Fruit fly (Drosophila melanogaster) whole organism, prepupa: Measurements from ENCODE around the gene CG14507.

Experiments
- CG10669 ChIP-seq: fragments of 200-800 bp; sonication (Bioruptor generic); optimal IDR thresholded peaks from 3 replicates; lab custom pipeline; 2018; ENCODE audit warnings: missing biosample characterization, mild to moderate bottlenecking, missing genetic modification characterization, moderate library complexity
- CG11762 ChIP-seq: fragments of 200-800 bp; sonication (Bioruptor generic); optimal IDR thresholded peaks from 3 replicates; lab custom pipeline; 2016; ENCODE audit warnings: missing biosample characterization, missing genetic modification characterization; ENCODE audit not compliant: insufficient read depth
- CG11902 ChIP-seq: fragments of 200-800 bp; sonication (Bioruptor generic); optimal IDR thresholded peaks from 3 replicates; lab custom pipeline; 2016; ENCODE audit warnings: missing biosample characterization, missing genetic modification characterization
- CG15336 ChIP-seq: fragments of 200-800 bp; sonication (Bioruptor generic); IDR thresholded peaks from 2 replicates; pipeline ENCODE4 v1.3.6; 2022; ENCODE audit warnings: missing biosample characterization, missing genetic modification characterization
- CG1621 ChIP-seq: fragments of 200-800 bp; sonication (Bioruptor generic); optimal IDR thresholded peaks from 3 replicates; lab custom pipeline; 2018; ENCODE audit warnings: missing biosample characterization, mild to moderate bottlenecking, missing genetic modification characterization
- CG16779 ChIP-seq: fragments of 200-800 bp; sonication (Bioruptor generic); optimal IDR thresholded peaks from 3 replicates; lab custom pipeline; 2017; ENCODE audit warnings: missing biosample characterization, mild to moderate bottlenecking, missing genetic modification characterization
- CG3032 ChIP-seq: fragments of 200-800 bp; optimal IDR thresholded peaks from 2 replicates; lab custom pipeline; 2019; ENCODE audit warnings: missing biosample characterization, mild to moderate bottlenecking, missing genetic modification characterization, moderate library complexity
- CG32006 ChIP-seq: fragments of 200-800 bp; sonication (Bioruptor generic); optimal IDR thresholded peaks from 3 replicates; lab custom pipeline; 2017; ENCODE audit warnings: missing biosample characterization, mild to moderate bottlenecking, missing genetic modification characterization
- CG34406 ChIP-seq: fragments of 200-800 bp; sonication (Bioruptor generic); optimal IDR thresholded peaks from 3 replicates; lab custom pipeline; 2016; ENCODE audit warnings: missing biosample characterization, missing genetic modification characterization
- CG3919 ChIP-seq: fragments of 200-800 bp; sonication (Bioruptor generic); optimal IDR thresholded peaks from 3 replicates; lab custom pipeline; 2016; ENCODE audit warnings: missing biosample characterization, missing genetic modification characterization
- CG4318 ChIP-seq: fragments of 200-800 bp; sonication (Bioruptor generic); optimal IDR thresholded peaks from 3 replicates; lab custom pipeline; 2017; ENCODE audit warnings: missing biosample characterization, mild to moderate bottlenecking, missing genetic modification characterization
- CG6808 ChIP-seq: fragments of 200-800 bp; sonication (Bioruptor generic); optimal IDR thresholded peaks from 3 replicates; lab custom pipeline; 2017; ENCODE audit warnings: missing biosample characterization, missing genetic modification characterization, mild to moderate bottlenecking, moderate library complexity, missing genetic modification reagents
- CG6854 ChIP-seq: fragments of 200-800 bp; sonication (Bioruptor generic); optimal IDR thresholded peaks from 2 replicates; lab custom pipeline; 2017; ENCODE audit warnings: missing biosample characterization, mild to moderate bottlenecking, missing genetic modification characterization
- CG7368 ChIP-seq: fragments of 200-800 bp; sonication (Bioruptor generic); optimal IDR thresholded peaks from 3 replicates; lab custom pipeline; 2016; ENCODE audit warnings: missing biosample characterization, missing genetic modification characterization
- CG8632 ChIP-seq: fragments of 200-800 bp; sonication (Bioruptor generic); optimal IDR thresholded peaks from 3 replicates; lab custom pipeline; 2016; ENCODE audit warnings: missing biosample characterization, missing genetic modification characterization
- CG9139 ChIP-seq: fragments of 200-800 bp; sonication (Bioruptor generic); optimal IDR thresholded peaks from 3 replicates; lab custom pipeline; 2017; ENCODE audit warnings: missing biosample characterization, mild to moderate bottlenecking, missing genetic modification characterization
- Eip75B ChIP-seq: fragments of 200-800 bp; sonication (Bioruptor generic); optimal IDR thresholded peaks from 3 replicates; lab custom pipeline; 2016; ENCODE audit warnings: missing biosample characterization, missing genetic modification characterization
- Eip78C ChIP-seq: fragments of 200-800 bp; sonication (Bioruptor generic); peaks from one replicate; lab custom pipeline; 2016; ENCODE audit warnings: missing biosample characterization, missing genetic modification characterization
- Ets21C ChIP-seq: fragments of 200-800 bp; sonication (Bioruptor generic); optimal IDR thresholded peaks from 3 replicates; lab custom pipeline; 2016; ENCODE audit warnings: missing biosample characterization, missing genetic modification characterization
- Ets96B ChIP-seq: fragments of 200-800 bp; optimal IDR thresholded peaks from 2 replicates; lab custom pipeline; 2019; ENCODE audit warnings: missing biosample characterization, mild to moderate bottlenecking, missing genetic modification characterization, moderate library complexity
- Gug ChIP-seq: fragments of 200-800 bp; sonication (Bioruptor generic); IDR thresholded peaks from 2 replicates; pipeline ENCODE4 v1.3.6; 2022; ENCODE audit warnings: missing biosample characterization, missing genetic modification characterization
- Hr38 ChIP-seq: sonication (Bioruptor generic); optimal IDR thresholded peaks from 2 replicates; lab custom pipeline; 2016; ENCODE audit warnings: missing biosample characterization, missing genetic modification characterization
- Hr39 ChIP-seq: fragments of 200-800 bp; sonication (Bioruptor generic); optimal IDR thresholded peaks from 2 replicates; lab custom pipeline; 2016; ENCODE audit warnings: missing biosample characterization, missing genetic modification characterization
- Hr4 ChIP-seq: fragments of 200-800 bp; sonication (Bioruptor generic); optimal IDR thresholded peaks from 3 replicates; lab custom pipeline; 2016; ENCODE audit warnings: missing biosample characterization, missing genetic modification characterization
- Lpt ChIP-seq: fragments of 200-800 bp; sonication (Bioruptor generic); optimal IDR thresholded peaks from 3 replicates; lab custom pipeline; 2016; ENCODE audit warnings: missing biosample characterization, missing genetic modification characterization
- Met ChIP-seq: fragments of 200-800 bp; sonication (Bioruptor generic); optimal IDR thresholded peaks from 3 replicates; lab custom pipeline; 2016; ENCODE audit warnings: missing biosample characterization, missing genetic modification characterization
- OdsH ChIP-seq: fragments of 200-800 bp; sonication (Bioruptor generic); optimal IDR thresholded peaks from 3 replicates; lab custom pipeline; 2016; ENCODE audit warnings: missing biosample characterization, missing genetic modification characterization
- Smox ChIP-seq: fragments of 200-800 bp; sonication (Bioruptor generic); optimal IDR thresholded peaks from 3 replicates; lab custom pipeline; 2016; ENCODE audit warnings: missing biosample characterization, missing genetic modification characterization
- Sox14 ChIP-seq: fragments of 200-800 bp; sonication (Bioruptor generic); optimal IDR thresholded peaks from 3 replicates; lab custom pipeline; 2016; ENCODE audit warnings: missing biosample characterization, missing genetic modification characterization
- achi ChIP-seq: fragments of 200-800 bp; sonication (Bioruptor generic); optimal IDR thresholded peaks from 3 replicates; lab custom pipeline; 2016; ENCODE audit warnings: missing biosample characterization, missing genetic modification characterization
- acj6 ChIP-seq: fragments of 200-800 bp; sonication (Bioruptor generic); optimal IDR thresholded peaks from 3 replicates; lab custom pipeline; 2016; ENCODE audit warnings: missing biosample characterization, missing genetic modification characterization
- cyc ChIP-seq: fragments of 200-800 bp; sonication (Bioruptor generic); optimal IDR thresholded peaks from 3 replicates; lab custom pipeline; 2016; ENCODE audit warnings: missing biosample characterization, missing genetic modification characterization
- dsx ChIP-seq: fragments of 200-800 bp; optimal IDR thresholded peaks from 3 replicates; lab custom pipeline; 2019; ENCODE audit warnings: missing biosample characterization, mild to moderate bottlenecking, missing genetic modification characterization, moderate library complexity; ENCODE audit not compliant: poor library complexity, severe bottlenecking
- esn ChIP-seq: fragments of 200-800 bp; sonication (Bioruptor generic); optimal IDR thresholded peaks from 2 replicates; lab custom pipeline; 2016; ENCODE audit warnings: missing biosample characterization, mild to moderate bottlenecking, missing genetic modification characterization, moderate library complexity
- fkh ChIP-seq: fragments of 200-800 bp; sonication (Bioruptor generic); optimal IDR thresholded peaks from 3 replicates; lab custom pipeline; 2017; ENCODE audit warnings: missing biosample characterization, mild to moderate bottlenecking, missing genetic modification characterization, moderate library complexity
- lz ChIP-seq: fragments of 200-800 bp; sonication (Bioruptor generic); optimal IDR thresholded peaks from 3 replicates; lab custom pipeline; 2016; ENCODE audit warnings: missing biosample characterization, missing genetic modification characterization
- net ChIP-seq: fragments of 200-800 bp; sonication (Bioruptor generic); optimal IDR thresholded peaks from 3 replicates; lab custom pipeline; 2016; ENCODE audit warnings: missing biosample characterization, missing genetic modification characterization
- salr ChIP-seq, 2 experiments: fragments of 200-800 bp; sonication (Bioruptor generic); optimal IDR thresholded peaks; 3 replicates each; lab custom pipeline; 2016 to 2018; ENCODE audit warnings: missing biosample characterization in 2 of 2, missing genetic modification characterization in 2 of 2, mild to moderate bottlenecking in 1 of 2
- ss ChIP-seq, 2 experiments: fragments of 200-800 bp; sonication (Bioruptor generic); optimal IDR thresholded peaks; 2 replicates in 1 of 2; 3 replicates in 1 of 2; lab custom pipeline; 2017 to 2018; ENCODE audit warnings: mild to moderate bottlenecking in 2 of 2, missing biosample characterization in 2 of 2, missing genetic modification characterization in 2 of 2, moderate library complexity in 1 of 2
- svp ChIP-seq: fragments of 200-800 bp; sonication (Bioruptor generic); peaks from one replicate; lab custom pipeline; 2016; ENCODE audit warnings: missing biosample characterization, missing genetic modification characterization

The CG14507 gene

DNA sequence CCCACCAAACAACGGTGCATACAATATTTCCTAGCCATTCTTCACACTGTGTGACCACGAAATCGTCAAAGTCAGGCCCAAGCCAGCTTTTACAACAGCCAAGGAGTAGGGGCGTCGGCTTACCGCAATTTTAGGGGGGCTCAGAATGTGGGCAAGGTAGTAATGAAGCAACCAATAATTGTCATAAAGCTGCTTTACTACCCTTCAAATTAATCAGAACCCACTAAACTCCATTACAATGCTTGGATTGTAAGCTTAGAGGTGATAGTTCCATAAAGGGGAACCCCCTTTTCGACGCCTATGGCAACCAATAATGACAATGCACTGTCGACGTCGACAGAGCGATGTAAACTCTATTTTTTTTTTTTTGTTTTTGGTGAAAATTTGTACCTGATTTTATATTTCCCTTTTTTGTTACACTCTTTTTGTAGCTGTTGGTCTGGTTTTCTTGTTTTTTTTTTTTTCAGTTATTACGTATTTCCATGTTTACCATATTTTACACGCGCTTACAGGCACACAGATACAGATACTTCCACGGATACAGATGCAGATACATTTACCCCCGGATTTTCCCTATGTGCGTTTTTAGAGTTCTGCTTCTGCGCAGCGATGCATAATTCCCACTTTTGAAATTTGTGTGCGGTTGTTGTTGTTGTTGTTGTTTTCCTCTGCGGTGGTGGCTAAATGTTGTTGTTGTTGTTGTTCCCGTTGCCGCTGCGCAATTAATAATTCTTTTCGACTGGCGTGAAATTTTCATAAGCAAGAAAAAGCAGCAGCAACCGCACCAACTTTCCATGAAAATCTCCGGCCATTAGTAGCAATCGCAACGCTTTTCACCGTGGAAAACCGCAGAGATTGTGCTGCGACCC is 22.7 kb downstream of the CG14507 start (continued):
- TF ChIP-seq CG3032 (tag; lab: Kevin White, UChicago) (peak; percentile 55), CG6854 (GFP tag; lab: Kevin White, UChicago) (no peak), CG32006 (GFP tag; lab: Kevin White, UChicago) (peak; percentile 86), CG34406 (GFP tag; lab: Kevin White, UChicago) (no peak), Gug (GFP tag; lab: Robert Waterston, UW) (peak; percentile 45; the same call in 1 of the 2 replicates), CG11762 (GFP tag; lab: Kevin White, UChicago) (no peak), CG15336 (GFP tag; lab: Robert Waterston, UW) (peak; percentile 79), CG4318 (GFP tag; lab: Kevin White, UChicago) (peak; percentile 73), acj6 (GFP tag; lab: Kevin White, UChicago) (peak; percentile 54), CG10669 (GFP tag; lab: Kevin White, UChicago) (peak; percentile 20), CG7368 (GFP tag; lab: Kevin White, UChicago) (peak; percentile 15), Eip78C (peak; percentile 89), CG3919 (GFP tag; lab: Kevin White, UChicago) (peak; percentile 56), Smox (GFP tag; lab: Kevin White, UChicago) (no peak), Lpt (GFP tag; lab: Kevin White, UChicago) (peak; percentile 46), CG1621 (tag; lab: Kevin White, UChicago) (peak; percentile 12), Ets96B (tag; lab: Kevin White, UChicago) (peak; percentile 47), Sox14 (peak; percentile 27), Hr4 (GFP tag; lab: Kevin White, UChicago) (peak; percentile 85), salr (GFP tag; optimal IDR thresholded peaks at IDR 0.05; lab: Kevin White, UChicago) (peak in 1 of 2 experiments; percentile 58), ss (GFP tag; optimal IDR thresholded peaks at IDR 0.05; lab: Kevin White, UChicago) (peak in 1 of 2 experiments; percentile 35)

dm6 chr3R:29204033-29204432 is 23.5 kb downstream of the CG14507 start, which contains the start of gene Cyt-c1L:
Cyt-c1L (minus strand) TSS chr3R:29204133.
- TF ChIP-seq lz (GFP tag; lab: Kevin White, UChicago) (no peak), acj6 (GFP tag; lab: Kevin White, UChicago) (no peak), CG1621 (tag; lab: Kevin White, UChicago) (no peak), CG8632 (no peak), net (GFP tag; lab: Kevin White, UChicago) (no peak), achi (GFP tag; lab: Kevin White, UChicago) (no peak), Ets21C (GFP tag; lab: Kevin White, UChicago) (no peak), CG3032 (tag; lab: Kevin White, UChicago) (no peak), dsx (no peak), Eip78C (no peak)

DNA sequence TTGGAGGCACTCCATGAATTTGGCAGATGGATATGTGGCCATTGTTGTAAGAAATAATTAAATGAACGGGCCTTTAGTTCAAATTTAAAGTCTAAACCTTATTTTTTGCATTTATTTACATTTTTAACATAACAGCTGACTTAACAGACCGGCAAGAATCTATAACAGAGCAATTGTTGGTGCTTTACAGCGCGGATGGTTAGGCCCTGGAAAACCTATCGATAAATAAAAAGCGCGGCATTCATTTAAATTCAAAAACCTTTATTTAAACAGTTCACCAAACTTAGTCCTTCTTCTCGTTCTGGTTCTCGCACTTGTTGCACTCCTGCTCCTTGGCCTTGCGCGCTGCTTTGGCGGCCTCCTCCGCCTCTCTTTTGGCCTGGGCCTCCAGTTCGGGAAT is 25.1 kb downstream of the CG14507 start, which contains the start of gene Mesh1:
Gene Mesh1, minus strand, starts transcription at position 108 of the 400 bp plus-strand sequence.
- TF ChIP-seq Met (GFP tag; lab: Kevin White, UChicago) = no peak
- TF ChIP-seq fkh (GFP tag; lab: Kevin White, UChicago) = peak; percentile 13

DNA sequence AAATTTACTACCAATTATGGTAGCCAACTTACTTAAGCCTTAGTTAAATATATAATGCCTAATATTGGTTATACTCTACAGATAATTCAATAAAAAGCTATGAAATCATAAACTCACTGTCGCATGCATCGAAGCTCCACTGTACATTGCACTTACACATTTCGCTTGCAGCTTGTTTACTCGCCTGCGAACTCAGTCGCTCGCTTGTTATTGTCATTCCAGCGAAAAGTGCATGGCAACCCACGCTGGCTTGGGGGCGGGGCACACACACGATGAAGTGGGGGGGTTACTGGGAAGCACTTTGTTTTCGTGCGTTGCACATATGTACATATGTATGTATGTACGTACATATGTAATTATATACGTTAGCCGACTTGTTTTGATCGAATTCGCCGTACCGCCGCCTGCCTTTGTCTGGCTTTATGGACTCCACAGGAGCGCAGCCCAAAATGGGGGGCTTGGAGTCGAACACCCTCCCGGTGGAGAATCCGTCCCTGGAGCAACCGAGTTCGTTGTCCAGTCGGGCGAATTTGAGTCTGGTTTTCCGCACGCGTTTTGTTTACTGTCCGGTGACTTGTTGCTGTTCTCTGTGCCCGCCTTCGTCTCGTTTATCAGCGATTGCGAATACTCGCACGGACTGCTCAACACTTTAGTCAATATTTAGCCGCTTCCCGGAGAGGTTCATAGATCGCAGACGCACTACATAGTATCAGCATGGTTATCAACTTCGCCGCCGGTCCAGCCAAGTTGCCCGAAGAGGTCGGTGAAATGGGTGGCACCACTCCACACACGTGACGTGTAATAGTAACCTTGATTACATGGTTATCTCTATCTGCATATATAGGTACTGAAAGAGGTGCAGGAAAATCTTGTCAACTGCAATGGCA is 27.5 kb downstream of the CG14507 start, which contains the start of gene CG11899:
Gene CG11899, plus strand, starts transcription at position 648 of the 887 bp plus-strand sequence.
- TF ChIP-seq CG9139 (GFP tag; lab: Kevin White, UChicago) (peak; percentile 59), CG3032 (tag; lab: Kevin White, UChicago) (peak; percentile 56), svp (GFP tag; lab: Kevin White, UChicago) (peak; percentile 98), ss (GFP tag; optimal IDR thresholded peaks at IDR 0.05; lab: Kevin White, UChicago) (peak; percentile 75 to 89), CG4318 (GFP tag; lab: Kevin White, UChicago) (peak; percentile 26), Eip75B (GFP tag; lab: Kevin White, UChicago) (peak; percentile 88), CG16779 (tag; lab: Kevin White, UChicago) (peak; percentile 47), esn (GFP tag; lab: Kevin White, UChicago) (peak; percentile 85), cyc (GFP tag; lab: Kevin White, UChicago) (peak; percentile 90), CG6808 (peak; percentile 67), CG11902 (peak; percentile 99), CG34406 (GFP tag; lab: Kevin White, UChicago) (peak; percentile 61), lz (GFP tag; lab: Kevin White, UChicago) (peak; percentile 82), Smox (GFP tag; lab: Kevin White, UChicago) (peak; percentile 74), OdsH (GFP tag; lab: Kevin White, UChicago) (peak; percentile 68), Hr39 (GFP tag; lab: Kevin White, UChicago) (peak; percentile 66), Hr38 (no peak), CG3919 (GFP tag; lab: Kevin White, UChicago) (peak; percentile 94), CG7368 (GFP tag; lab: Kevin White, UChicago) (peak; percentile 72)
